Fruit fly (Drosophila melanogaster) whole organism, wandering third instar larva: ENCODE measurements around the gene cv-c.

Experiments used
- CG9705 ChIP-seq: fragments of 200-800 bp; sonication (Bioruptor generic); optimal IDR thresholded peaks from 2 replicates; lab custom pipeline; 2018; ENCODE audit warnings: missing biosample characterization, mild to moderate bottlenecking, missing genetic modification characterization
- Hr83 ChIP-seq: fragments of 200-300 bp; sonication (Bioruptor generic); optimal IDR thresholded peaks from 2 replicates; lab custom pipeline; 2016; ENCODE audit warnings: missing biosample characterization, mild to moderate bottlenecking, missing genetic modification characterization, moderate library complexity; ENCODE audit not compliant: poor library complexity, severe bottlenecking
- Myc ChIP-seq: fragments of >200 bp; optimal IDR thresholded peaks from 2 replicates; lab custom pipeline; 2017
- N ChIP-seq: fragments of >200 bp; optimal IDR thresholded peaks from 2 replicates; lab custom pipeline; 2018; ENCODE audit warnings: missing biosample characterization, missing external identifiers, missing genetic modification characterization
- OdsH ChIP-seq: fragments of 200-800 bp; sonication (Bioruptor generic); optimal IDR thresholded peaks from 2 replicates; lab custom pipeline; 2016; ENCODE audit warnings: missing biosample characterization, mild to moderate bottlenecking, missing genetic modification characterization
- br ChIP-seq: fragments of 200-800 bp; sonication (Bioruptor generic); optimal IDR thresholded peaks from 2 replicates; lab custom pipeline; 2016; ENCODE audit warnings: missing biosample characterization, missing genetic modification characterization
- pan ChIP-seq: fragments of >200 bp; optimal IDR thresholded peaks from 2 replicates; lab custom pipeline; 2017
- psq ChIP-seq: fragments of 200-800 bp; sonication (Bioruptor generic); optimal IDR thresholded peaks from 3 replicates; lab custom pipeline; 2017; ENCODE audit warnings: missing biosample characterization, mild to moderate bottlenecking, missing genetic modification characterization, moderate library complexity
- usp ChIP-seq: fragments of >200 bp; optimal IDR thresholded peaks from 2 replicates; lab custom pipeline; 2017; ENCODE audit warnings: missing biosample characterization, missing genetic modification characterization

- TF ChIP-seq Myc (lab: Kevin White, UChicago) (peak; percentile 100), Hr83 (GFP tag; lab: Kevin White, UChicago) (peak; percentile 41), N (GFP tag; lab: Kevin White, UChicago) (no peak), br (GFP tag; lab: Kevin White, UChicago) (peak; percentile 65), OdsH (GFP tag; lab: Kevin White, UChicago) (no peak), psq (GFP tag; lab: Kevin White, UChicago) (peak; percentile 21), pan (lab: Kevin White, UChicago) (no peak), CG9705 (peak; percentile 37), usp (GFP tag; lab: Kevin White, UChicago) (no peak)
These were observed 29.8 kb upstream of the cv-c start, which contains the start of the genes HtrA2 and mRpL11 for dm6 chr3R:14511123-14511908.
